Fruit fly (Drosophila melanogaster) whole organism, embryonic: ENCODE data around the gene CG8861.

Experiments used
- Atf3 ChIP-seq: fragments of 200-800 bp; sonication (Bioruptor generic); optimal IDR thresholded peaks from 3 replicates; lab custom pipeline; 2016; ENCODE audit warnings: missing biosample characterization, missing genetic modification characterization
- Bgb ChIP-seq: fragments of 200-800 bp; sonication (Bioruptor generic); IDR thresholded peaks from 2 replicates; pipeline ENCODE4 v1.3.6; 2022; ENCODE audit warnings: missing biosample characterization, missing genetic modification characterization; ENCODE audit not compliant: partially characterized antibody
- CG10267 ChIP-seq: fragments of 200-800 bp; sonication (Bioruptor generic); optimal IDR thresholded peaks from 2 replicates; lab custom pipeline; 2018; ENCODE audit warnings: missing biosample characterization, mild to moderate bottlenecking, missing genetic modification characterization, moderate library complexity
- CG11247 ChIP-seq: fragments of 200-800 bp; sonication (Bioruptor generic); IDR thresholded peaks from 2 replicates; pipeline ENCODE4 v1.3.6; 2022; ENCODE audit warnings: missing biosample characterization, missing genetic modification characterization
- CG11723 ChIP-seq: fragments of 200-800 bp; sonication (Bioruptor generic); optimal IDR thresholded peaks from 2 replicates; lab custom pipeline; 2017; ENCODE audit warnings: missing biosample characterization, mild to moderate bottlenecking, missing genetic modification characterization
- CG1233 ChIP-seq: fragments of 200-800 bp; sonication (Bioruptor generic); optimal IDR thresholded peaks from 4 replicates; lab custom pipeline; 2018; ENCODE audit warnings: missing biosample characterization, mild to moderate bottlenecking, missing genetic modification characterization
- CG15269 ChIP-seq: fragments of 200-800 bp; sonication (Bioruptor generic); optimal IDR thresholded peaks from 2 replicates; lab custom pipeline; 2018; ENCODE audit warnings: missing biosample characterization, mild to moderate bottlenecking, missing genetic modification characterization, moderate library complexity
- CG1602 ChIP-seq: fragments of 200-800 bp; sonication (Bioruptor generic); optimal IDR thresholded peaks from 3 replicates; lab custom pipeline; 2016; ENCODE audit warnings: missing biosample characterization, missing genetic modification characterization
- CG17385 ChIP-seq: fragments of 200-800 bp; sonication (Bioruptor generic); optimal IDR thresholded peaks from 3 replicates; lab custom pipeline; 2018; ENCODE audit warnings: missing biosample characterization, mild to moderate bottlenecking, missing genetic modification characterization
- CG2199 ChIP-seq: fragments of 200-800 bp; sonication (Bioruptor generic); IDR thresholded peaks from 3 replicates; pipeline ENCODE4 v1.3.6; 2022; ENCODE audit warnings: missing biosample characterization, missing genetic modification characterization
- CG2712 ChIP-seq: fragments of 200-800 bp; optimal IDR thresholded peaks from 3 replicates; lab custom pipeline; 2019; ENCODE audit warnings: missing biosample characterization, mild to moderate bottlenecking, missing genetic modification characterization, moderate library complexity
- CG2875 ChIP-seq: fragments of 200-800 bp; sonication (Bioruptor generic); optimal IDR thresholded peaks from 2 replicates; lab custom pipeline; 2017; ENCODE audit warnings: missing biosample characterization, mild to moderate bottlenecking, missing genetic modification characterization, missing genetic modification reagents
- CG3838 ChIP-seq: fragments of 200-800 bp; sonication (Bioruptor generic); optimal IDR thresholded peaks from 3 replicates; lab custom pipeline; 2016; ENCODE audit warnings: missing biosample characterization, missing genetic modification characterization
- CG6272 ChIP-seq: fragments of 200-800 bp; sonication (Bioruptor generic); IDR thresholded peaks from 2 replicates; pipeline ENCODE4 v1.3.6; 2022; ENCODE audit warnings: missing biosample characterization, missing genetic modification characterization
- CG7271 ChIP-seq: fragments of 200-800 bp; sonication (Bioruptor generic); optimal IDR thresholded peaks from 2 replicates; lab custom pipeline; 2018; ENCODE audit warnings: missing biosample characterization, mild to moderate bottlenecking, missing genetic modification characterization, moderate library complexity
- CG7556 ChIP-seq: fragments of 200-800 bp; sonication (Bioruptor generic); optimal IDR thresholded peaks from 2 replicates; lab custom pipeline; 2017; ENCODE audit warnings: missing biosample characterization, mild to moderate bottlenecking, missing genetic modification characterization
- CG9727 ChIP-seq: fragments of 200-800 bp; sonication (Bioruptor generic); optimal IDR thresholded peaks from 3 replicates; lab custom pipeline; 2017; ENCODE audit warnings: missing biosample characterization, mild to moderate bottlenecking, missing genetic modification characterization
- CG9817 ChIP-seq: fragments of 200-800 bp; sonication (Bioruptor generic); optimal IDR thresholded peaks from 2 replicates; lab custom pipeline; 2018; ENCODE audit warnings: missing biosample characterization, mild to moderate bottlenecking, missing genetic modification characterization, moderate library complexity
- Chrac-16 ChIP-seq: fragments of 200-800 bp; sonication (Bioruptor generic); optimal IDR thresholded peaks from 3 replicates; lab custom pipeline; 2016; ENCODE audit warnings: missing biosample characterization, missing genetic modification characterization
- Hand ChIP-seq: fragments of 200-800 bp; sonication (Bioruptor generic); optimal IDR thresholded peaks from 2 replicates; lab custom pipeline; 2017; ENCODE audit warnings: mild to moderate bottlenecking, missing biosample characterization, missing genetic modification reagents, missing genetic modification characterization
- Hr39 ChIP-seq: fragments of >200 bp; optimal IDR thresholded peaks from 2 replicates; lab custom pipeline; 2017
- MBD-R2 ChIP-seq: fragments of 200-800 bp; sonication (Bioruptor generic); IDR thresholded peaks from 2 replicates; pipeline ENCODE4 v1.3.6; 2022; ENCODE audit warnings: missing biosample characterization, missing genetic modification characterization
- Med ChIP-seq: fragments of 200-800 bp; sonication (Bioruptor generic); peaks from one replicate; lab custom pipeline; 2016; ENCODE audit warnings: missing biosample characterization, missing genetic modification characterization, mild to moderate bottlenecking, inconsistent platforms, moderate library complexity
- Oaz ChIP-seq: fragments of 200-800 bp; sonication (Bioruptor generic); IDR thresholded peaks from 2 replicates; pipeline ENCODE4 v1.3.6; 2022; ENCODE audit warnings: missing biosample characterization, missing genetic modification characterization
- Six4 ChIP-seq: fragments of 200-800 bp; sonication (Bioruptor generic); optimal IDR thresholded peaks from 2 replicates; lab custom pipeline; 2016; ENCODE audit warnings: missing biosample characterization, missing genetic modification characterization
- Spps ChIP-seq: fragments of 200-800 bp; sonication (Bioruptor generic); optimal IDR thresholded peaks from 2 replicates; lab custom pipeline; 2018; ENCODE audit warnings: missing biosample characterization, mild to moderate bottlenecking, missing genetic modification characterization
- ase ChIP-seq: fragments of 200-800 bp; sonication (Bioruptor generic); IDR thresholded peaks from 3 replicates; pipeline ENCODE4 v1.3.6; 2022; ENCODE audit warnings: missing biosample characterization, missing genetic modification characterization
- bbx ChIP-seq: fragments of 200-800 bp; sonication (Bioruptor generic); IDR thresholded peaks from 2 replicates; pipeline ENCODE4 v1.3.6; 2022; ENCODE audit warnings: missing biosample characterization, missing genetic modification characterization; ENCODE audit not compliant: partially characterized antibody
- chm ChIP-seq: fragments of 200-800 bp; sonication (Bioruptor generic); IDR thresholded peaks from 2 replicates; pipeline ENCODE4 v1.3.6; 2022; ENCODE audit warnings: missing biosample characterization, missing genetic modification characterization
- disco-r ChIP-seq: fragments of 200-800 bp; sonication (Bioruptor generic); optimal IDR thresholded peaks from 2 replicates; lab custom pipeline; 2016; ENCODE audit warnings: missing biosample characterization, missing genetic modification characterization
- fd3F ChIP-seq: fragments of 200-800 bp; sonication (Bioruptor generic); optimal IDR thresholded peaks from 2 replicates; lab custom pipeline; 2018; ENCODE audit warnings: missing biosample characterization, mild to moderate bottlenecking, missing genetic modification characterization, moderate library complexity
- gcm ChIP-seq: fragments of 200-800 bp; sonication (Bioruptor generic); optimal IDR thresholded peaks from 2 replicates; lab custom pipeline; 2019; ENCODE audit warnings: missing biosample characterization, mild to moderate bottlenecking, missing genetic modification characterization, moderate library complexity
- grau ChIP-seq: fragments of 200-800 bp; optimal IDR thresholded peaks from 3 replicates; lab custom pipeline; 2019; ENCODE audit warnings: missing biosample characterization, mild to moderate bottlenecking, missing genetic modification characterization, moderate library complexity
- gt ChIP-seq: fragments of 200-800 bp; sonication (Bioruptor generic); IDR thresholded peaks from 2 replicates; pipeline ENCODE4 v1.3.6; 2022; ENCODE audit warnings: missing biosample characterization, missing genetic modification characterization
- jigr1 ChIP-seq: fragments of 200-800 bp; sonication (Bioruptor generic); IDR thresholded peaks from 3 replicates; pipeline ENCODE4 v1.3.6; 2022; ENCODE audit warnings: missing biosample characterization, missing genetic modification characterization
- lab ChIP-seq: fragments of 200-800 bp; sonication (Bioruptor generic); optimal IDR thresholded peaks from 3 replicates; lab custom pipeline; 2017; ENCODE audit warnings: missing biosample characterization, missing genetic modification characterization, mild to moderate bottlenecking, moderate library complexity, missing genetic modification reagents
- oc ChIP-seq: fragments of 200-800 bp; sonication (Bioruptor generic); optimal IDR thresholded peaks from 2 replicates; lab custom pipeline; 2018; ENCODE audit warnings: missing biosample characterization, mild to moderate bottlenecking, missing genetic modification characterization, moderate library complexity
- odd ChIP-seq: fragments of 200-800 bp; sonication (Bioruptor generic); optimal IDR thresholded peaks from 2 replicates; lab custom pipeline; 2017; ENCODE audit warnings: missing biosample characterization, mild to moderate bottlenecking, missing genetic modification characterization
- pum ChIP-seq: fragments of 200-800 bp; sonication (Bioruptor generic); optimal IDR thresholded peaks from 2 replicates; lab custom pipeline; 2016; ENCODE audit warnings: missing biosample characterization, missing genetic modification characterization
- salm ChIP-seq: fragments of 200-800 bp; sonication (Bioruptor generic); optimal IDR thresholded peaks from 2 replicates; lab custom pipeline; 2018; ENCODE audit warnings: missing biosample characterization, mild to moderate bottlenecking, missing genetic modification characterization
- schlank ChIP-seq: fragments of 200-800 bp; sonication (Bioruptor generic); optimal IDR thresholded peaks from 2 replicates; lab custom pipeline; 2018; ENCODE audit warnings: missing biosample characterization, mild to moderate bottlenecking, missing genetic modification characterization
- scrt ChIP-seq: fragments of 200-800 bp; sonication (Bioruptor generic); optimal IDR thresholded peaks from 2 replicates; lab custom pipeline; 2018; ENCODE audit warnings: missing biosample characterization, mild to moderate bottlenecking, missing genetic modification characterization, moderate library complexity
- shn ChIP-seq: fragments of 200-800 bp; sonication (Bioruptor generic); optimal IDR thresholded peaks from 3 replicates; lab custom pipeline; 2016; ENCODE audit warnings: missing biosample characterization, missing genetic modification characterization
- sr ChIP-seq: fragments of 200-800 bp; sonication (Bioruptor generic); IDR thresholded peaks from 3 replicates; pipeline ENCODE4 v1.3.6; 2022; ENCODE audit warnings: missing biosample characterization, missing genetic modification characterization
- tio ChIP-seq: fragments of 200-800 bp; sonication (Bioruptor generic); optimal IDR thresholded peaks from 2 replicates; lab custom pipeline; 2017; ENCODE audit warnings: missing biosample characterization, missing genetic modification characterization, inconsistent platforms
- unc-4 ChIP-seq: fragments of 200-800 bp; sonication (Bioruptor generic); IDR thresholded peaks from 2 replicates; pipeline ENCODE4 v1.3.6; 2022; ENCODE audit warnings: missing biosample characterization, missing genetic modification characterization; ENCODE audit not compliant: partially characterized antibody
- usp ChIP-seq: fragments of >200 bp; optimal IDR thresholded peaks from 2 replicates; lab custom pipeline; 2017; ENCODE audit warnings: missing biosample characterization, missing genetic modification characterization
- wdn ChIP-seq: fragments of 200-800 bp; sonication (Bioruptor generic); IDR thresholded peaks from 2 replicates; pipeline ENCODE4 v1.3.6; 2022; ENCODE audit warnings: missing biosample characterization, missing genetic modification characterization
- zen ChIP-seq: fragments of 200-800 bp; sonication (Bioruptor generic); optimal IDR thresholded peaks from 3 replicates; lab custom pipeline; 2018; ENCODE audit warnings: missing biosample characterization, mild to moderate bottlenecking, missing genetic modification characterization, moderate library complexity

Gene CG8861

DNA sequence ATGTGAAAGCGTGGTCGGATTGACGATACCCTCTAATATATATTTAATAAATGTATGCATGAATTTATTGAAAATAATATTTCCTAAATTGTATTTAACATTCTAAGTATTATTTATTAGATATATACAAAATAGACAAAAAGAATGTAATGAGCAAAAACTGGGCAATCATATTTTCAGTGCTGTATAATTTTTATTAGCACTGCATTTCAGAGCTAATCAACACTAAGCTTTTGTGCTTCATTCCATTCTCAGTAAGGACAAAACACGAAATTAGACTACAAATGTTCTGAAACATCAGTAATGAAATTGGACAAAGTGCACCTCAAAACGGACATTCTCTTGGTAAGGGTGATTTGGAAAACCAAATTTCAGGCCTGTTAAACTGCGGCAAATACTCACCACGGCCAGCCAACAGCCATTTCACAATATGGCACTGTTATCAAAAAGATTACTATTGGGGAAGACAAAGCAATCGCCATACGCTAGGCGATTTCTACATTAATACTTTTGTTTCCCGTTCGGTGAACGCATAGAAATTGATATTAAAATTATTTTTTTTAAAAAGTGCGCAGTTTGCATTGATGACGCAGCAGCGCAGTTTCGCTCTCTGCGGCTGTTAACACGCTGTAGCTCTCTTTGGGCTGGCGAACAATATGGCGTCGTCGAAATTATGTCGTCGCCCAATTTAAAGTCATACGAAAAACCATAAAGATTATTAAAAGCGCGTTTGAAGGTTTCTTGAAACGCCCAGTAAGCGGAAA, 12.3 kb upstream of the CG8861 start (continued):
- peak; percentile 95 for TF ChIP-seq Med (GFP tag; lab: Kevin White, UChicago)
- peak; percentile 75 for TF ChIP-seq salm
- TF ChIP-seq oc (tag; lab: Kevin White, UChicago) = peak; percentile 73
- peak; percentile 96 for TF ChIP-seq CG9727 (GFP tag; lab: Kevin White, UChicago)
- peak; percentile 60 for TF ChIP-seq CG6272 (GFP tag; lab: Robert Waterston, UW)
- peak; percentile 87 for TF ChIP-seq Chrac-16
- no peak for TF ChIP-seq gt (GFP tag; lab: Robert Waterston, UW)
- TF ChIP-seq chm (GFP tag; lab: Robert Waterston, UW) = peak; percentile 89
- TF ChIP-seq unc-4 = no peak
- peak; percentile 39 for TF ChIP-seq Atf3
- TF ChIP-seq gcm = peak; percentile 88
- peak; percentile 26; the same call in 1 of the 2 replicates for TF ChIP-seq MBD-R2 (GFP tag; lab: Robert Waterston, UW)
- peak; percentile 19 for TF ChIP-seq disco-r (GFP tag; lab: Kevin White, UChicago)
- peak; percentile 94 for TF ChIP-seq CG15269 (tag; lab: Kevin White, UChicago)
- peak; percentile 68 for TF ChIP-seq Oaz (GFP tag; lab: Robert Waterston, UW)
- TF ChIP-seq Hr39 = no peak
- TF ChIP-seq CG1233 (GFP tag; lab: Kevin White, UChicago) = peak; percentile 92
- no peak for TF ChIP-seq usp (GFP tag; lab: Kevin White, UChicago)
- TF ChIP-seq CG2875 (GFP tag; lab: Kevin White, UChicago) = peak; percentile 78
- TF ChIP-seq CG9817 = peak; percentile 84
- peak; percentile 36 for TF ChIP-seq CG7271 (tag; lab: Kevin White, UChicago)
- TF ChIP-seq CG10267 (tag; lab: Kevin White, UChicago) = peak; percentile 89
- peak; percentile 57 for TF ChIP-seq CG11247 (GFP tag; lab: Robert Waterston, UW)
- TF ChIP-seq shn (GFP tag; lab: Kevin White, UChicago) = peak; percentile 81
- peak; percentile 93 for TF ChIP-seq CG7556
- TF ChIP-seq CG2199 = no peak
- TF ChIP-seq pum (GFP tag; lab: Kevin White, UChicago) = peak; percentile 55
- peak; percentile 77 for TF ChIP-seq Six4 (GFP tag; lab: Kevin White, UChicago)
- no peak; the same call in 2 of the 3 replicates for TF ChIP-seq jigr1 (GFP tag; lab: Robert Waterston, UW)
- TF ChIP-seq Hand (GFP tag; lab: Kevin White, UChicago) = peak; percentile 81
- peak; percentile 91 for TF ChIP-seq lab (GFP tag; lab: Kevin White, UChicago)
- peak; percentile 48 for TF ChIP-seq CG3838 (GFP tag; lab: Kevin White, UChicago)
- TF ChIP-seq Bgb = no peak
- TF ChIP-seq fd3F (GFP tag; lab: Kevin White, UChicago) = peak; percentile 89
- peak; percentile 90 for TF ChIP-seq tio (GFP tag; lab: Kevin White, UChicago)
- peak; percentile 69 for TF ChIP-seq Spps (tag; lab: Kevin White, UChicago)
- TF ChIP-seq scrt (GFP tag; lab: Kevin White, UChicago) = peak; percentile 86
- peak; percentile 80 for TF ChIP-seq schlank
- peak; percentile 81 for TF ChIP-seq zen (tag; lab: Kevin White, UChicago)
- peak; percentile 83 for TF ChIP-seq CG1602 (GFP tag; lab: Kevin White, UChicago)
- TF ChIP-seq CG11723 (GFP tag; lab: Kevin White, UChicago) = peak; percentile 80
- peak; percentile 64; the same call in 2 of the 3 replicates for TF ChIP-seq ase (GFP tag; lab: Robert Waterston, UW)
- TF ChIP-seq wdn (GFP tag; lab: Robert Waterston, UW) = peak; percentile 63
- TF ChIP-seq CG17385 = peak; percentile 89
- peak; percentile 93 for TF ChIP-seq grau
- peak; percentile 93 for TF ChIP-seq CG2712 (tag; lab: Kevin White, UChicago)
- TF ChIP-seq odd (GFP tag; lab: Kevin White, UChicago) = peak; percentile 85
- no peak for TF ChIP-seq sr (GFP tag; lab: Robert Waterston, UW)
- no peak for TF ChIP-seq bbx (GFP tag; lab: Robert Waterston, UW)
